Fruit fly (Drosophila melanogaster) whole organism, embryonic: Measurements from ENCODE around the gene Mst89B.
A peak's percentile ranks its signal among the peaks of the same experiment; 100 is the strongest.

Experiments used
- Ada2b ChIP-seq: fragments of 200-800 bp; sonication (Bioruptor generic); IDR thresholded peaks from 2 replicates; pipeline ENCODE4 v1.3.6; 2022; ENCODE audit warnings: missing biosample characterization, missing genetic modification characterization
- Antp ChIP-seq: fragments of 200-800 bp; sonication (Bioruptor generic); optimal IDR thresholded peaks from 3 replicates; lab custom pipeline; 2016; ENCODE audit warnings: missing biosample characterization, missing genetic modification characterization
- CG10462 ChIP-seq: fragments of 200-800 bp; sonication (Bioruptor generic); optimal IDR thresholded peaks from 2 replicates; lab custom pipeline; 2016; ENCODE audit warnings: missing biosample characterization, missing genetic modification characterization
- CG11398 ChIP-seq: fragments of 200-800 bp; sonication (Bioruptor generic); optimal IDR thresholded peaks from 2 replicates; lab custom pipeline; 2016; ENCODE audit warnings: missing biosample characterization, missing genetic modification characterization
- CG11695 ChIP-seq: fragments of 200-800 bp; sonication (Bioruptor generic); IDR thresholded peaks from 3 replicates; pipeline ENCODE4 v1.3.6; 2022; ENCODE audit warnings: missing biosample characterization, missing genetic modification characterization
- CG11723 ChIP-seq: fragments of 200-800 bp; sonication (Bioruptor generic); optimal IDR thresholded peaks from 2 replicates; lab custom pipeline; 2017; ENCODE audit warnings: missing biosample characterization, mild to moderate bottlenecking, missing genetic modification characterization
- CG12071 ChIP-seq: fragments of 200-800 bp; sonication (Bioruptor generic); optimal IDR thresholded peaks from 3 replicates; lab custom pipeline; 2018; ENCODE audit warnings: missing biosample characterization, mild to moderate bottlenecking, missing genetic modification characterization
- CG12104 ChIP-seq: fragments of 200-800 bp; sonication (Bioruptor generic); optimal IDR thresholded peaks from 3 replicates; lab custom pipeline; 2016; ENCODE audit warnings: missing biosample characterization, missing genetic modification characterization
- CG12391 ChIP-seq: fragments of 200-800 bp; sonication (Bioruptor generic); optimal IDR thresholded peaks from 3 replicates; lab custom pipeline; 2018; ENCODE audit warnings: missing biosample characterization, mild to moderate bottlenecking, missing genetic modification characterization, moderate library complexity
- CG12744 ChIP-seq: fragments of 200-800 bp; sonication (Bioruptor generic); optimal IDR thresholded peaks from 2 replicates; lab custom pipeline; 2016; ENCODE audit warnings: missing biosample characterization, missing genetic modification characterization
- CG13123 ChIP-seq: fragments of 200-800 bp; sonication (Bioruptor generic); optimal IDR thresholded peaks from 2 replicates; lab custom pipeline; 2016; ENCODE audit warnings: missing biosample characterization, missing genetic modification characterization
- CG13296 ChIP-seq: fragments of 200-800 bp; sonication (Bioruptor generic); optimal IDR thresholded peaks from 3 replicates; lab custom pipeline; 2018; ENCODE audit warnings: missing biosample characterization, mild to moderate bottlenecking, missing genetic modification characterization
- CG14050 ChIP-seq: fragments of 200-800 bp; sonication (Bioruptor generic); IDR thresholded peaks from 3 replicates; pipeline ENCODE4 v1.3.6; 2022; ENCODE audit warnings: missing biosample characterization, missing genetic modification characterization
- CG17361 ChIP-seq: fragments of 200-800 bp; sonication (Bioruptor generic); IDR thresholded peaks from 3 replicates; pipeline ENCODE4 v1.3.6; 2022; ENCODE audit warnings: missing biosample characterization, missing genetic modification characterization
- CG2116 ChIP-seq: fragments of 200-800 bp; sonication (Bioruptor generic); optimal IDR thresholded peaks from 3 replicates; lab custom pipeline; 2018; ENCODE audit warnings: missing biosample characterization, mild to moderate bottlenecking, missing genetic modification characterization
- CG30403 ChIP-seq: fragments of 200-800 bp; sonication (Bioruptor generic); optimal IDR thresholded peaks from 3 replicates; lab custom pipeline; 2016; ENCODE audit warnings: missing biosample characterization, missing genetic modification characterization
- CG3065 ChIP-seq: fragments of 200-800 bp; sonication (Bioruptor generic); optimal IDR thresholded peaks from 2 replicates; lab custom pipeline; 2016; ENCODE audit warnings: missing biosample characterization, missing genetic modification characterization
- CG33213 ChIP-seq: fragments of 200-800 bp; sonication (Bioruptor generic); optimal IDR thresholded peaks from 3 replicates; lab custom pipeline; 2016; ENCODE audit warnings: missing biosample characterization, missing genetic modification characterization
- CG3838 ChIP-seq: fragments of 200-800 bp; sonication (Bioruptor generic); optimal IDR thresholded peaks from 3 replicates; lab custom pipeline; 2016; ENCODE audit warnings: missing biosample characterization, missing genetic modification characterization
- CG43689 ChIP-seq: fragments of 200-800 bp; sonication (Bioruptor generic); IDR thresholded peaks from 2 replicates; pipeline ENCODE4 v1.3.6; 2022; ENCODE audit warnings: missing biosample characterization, missing genetic modification characterization
- CG8388 ChIP-seq: fragments of 200-800 bp; sonication (Bioruptor generic); optimal IDR thresholded peaks from 2 replicates; lab custom pipeline; 2019; ENCODE audit warnings: missing biosample characterization, mild to moderate bottlenecking, missing genetic modification characterization, moderate library complexity
- CG9797 ChIP-seq: fragments of 200-800 bp; sonication (Bioruptor generic); optimal IDR thresholded peaks from 3 replicates; lab custom pipeline; 2018; ENCODE audit warnings: missing biosample characterization, mild to moderate bottlenecking, missing genetic modification characterization
- Dll ChIP-seq: fragments of 200-800 bp; sonication (Bioruptor generic); IDR thresholded peaks from 4 replicates; pipeline ENCODE4 v1.3.6; 2022; ENCODE audit warnings: missing biosample characterization, missing genetic modification characterization; ENCODE audit not compliant: partially characterized antibody
- Eip74EF ChIP-seq, 2 experiments: fragments of 200-800 bp in 1 of 2; fragments of >200 bp in 1 of 2; sonication (Bioruptor generic) in 1 of 2; optimal IDR thresholded peaks; 2 replicates each; lab custom pipeline; 2017 to 2019; ENCODE audit warnings: missing biosample characterization in 2 of 2, missing genetic modification characterization in 2 of 2, mild to moderate bottlenecking in 1 of 2, moderate library complexity in 1 of 2
- Jarid2 ChIP-seq: fragments of 200-800 bp; sonication (Bioruptor generic); optimal IDR thresholded peaks from 3 replicates; lab custom pipeline; 2017; ENCODE audit warnings: mild to moderate bottlenecking, missing biosample characterization, missing genetic modification reagents, missing genetic modification characterization
- Lim3 ChIP-seq: fragments of 200-800 bp; sonication (Bioruptor generic); IDR thresholded peaks from 2 replicates; pipeline ENCODE4 v1.3.6; 2022; ENCODE audit warnings: missing biosample characterization, missing genetic modification characterization
- MBD-R2 ChIP-seq: fragments of 200-800 bp; sonication (Bioruptor generic); IDR thresholded peaks from 2 replicates; pipeline ENCODE4 v1.3.6; 2022; ENCODE audit warnings: missing biosample characterization, missing genetic modification characterization
- Myb ChIP-seq: fragments of 200-800 bp; sonication (Bioruptor generic); optimal IDR thresholded peaks from 2 replicates; lab custom pipeline; 2016; ENCODE audit warnings: missing biosample characterization, missing genetic modification characterization
- Usf ChIP-seq: fragments of 200-800 bp; sonication (Bioruptor generic); optimal IDR thresholded peaks from 2 replicates; lab custom pipeline; 2017; ENCODE audit warnings: missing genotype, missing biosample characterization, missing genetic modification characterization
- ab ChIP-seq: fragments of 200-800 bp; sonication (Bioruptor generic); optimal IDR thresholded peaks from 2 replicates; lab custom pipeline; 2016; ENCODE audit warnings: missing biosample characterization, missing genetic modification characterization
- bigmax ChIP-seq: fragments of 200-800 bp; sonication (Bioruptor generic); optimal IDR thresholded peaks from 2 replicates; lab custom pipeline; 2018; ENCODE audit warnings: missing biosample characterization, mild to moderate bottlenecking, missing genetic modification characterization
- crc ChIP-seq: fragments of 200-800 bp; sonication (Bioruptor generic); optimal IDR thresholded peaks from 2 replicates; lab custom pipeline; 2016; ENCODE audit warnings: missing biosample characterization, missing genetic modification characterization
- dan ChIP-seq: fragments of 200-800 bp; sonication (Bioruptor generic); IDR thresholded peaks from 2 replicates; pipeline ENCODE4 v1.3.6; 2022; ENCODE audit warnings: missing biosample characterization, missing genetic modification characterization
- dati ChIP-seq: fragments of 200-800 bp; sonication (Bioruptor generic); IDR thresholded peaks from 2 replicates; pipeline ENCODE4 v1.3.6; 2022; ENCODE audit warnings: missing biosample characterization, missing genetic modification characterization
- dm ChIP-seq: fragments of 200-800 bp; sonication (Bioruptor generic); optimal IDR thresholded peaks from 3 replicates; lab custom pipeline; 2016; ENCODE audit warnings: missing biosample characterization, missing genetic modification characterization
- eyg ChIP-seq: fragments of 200-800 bp; sonication (Bioruptor generic); optimal IDR thresholded peaks from 3 replicates; lab custom pipeline; 2016; ENCODE audit warnings: missing biosample characterization, missing genetic modification characterization
- hbn ChIP-seq: fragments of 200-800 bp; sonication (Bioruptor generic); IDR thresholded peaks from 2 replicates; pipeline ENCODE4 v1.3.6; 2022; ENCODE audit warnings: missing biosample characterization, missing genetic modification characterization; ENCODE audit not compliant: partially characterized antibody
- lmd ChIP-seq: fragments of 200-800 bp; sonication (Bioruptor generic); IDR thresholded peaks from 2 replicates; pipeline ENCODE4 v1.3.6; 2022; ENCODE audit warnings: missing biosample characterization, missing genetic modification characterization
- luna ChIP-seq: fragments of 200-800 bp; sonication (Bioruptor generic); optimal IDR thresholded peaks from 2 replicates; lab custom pipeline; 2016; ENCODE audit warnings: missing biosample characterization, missing genetic modification characterization
- p53 ChIP-seq: fragments of 200-800 bp; sonication (Bioruptor generic); optimal IDR thresholded peaks from 2 replicates; lab custom pipeline; 2016; ENCODE audit warnings: missing biosample characterization, missing genetic modification characterization
- sisA ChIP-seq: fragments of 200-800 bp; sonication (Bioruptor generic); IDR thresholded peaks from 2 replicates; pipeline ENCODE4 v1.3.6; 2022; ENCODE audit warnings: missing biosample characterization, missing genetic modification characterization
- slp2 ChIP-seq: fragments of 200-800 bp; sonication (Bioruptor generic); optimal IDR thresholded peaks from 2 replicates; lab custom pipeline; 2016; ENCODE audit warnings: missing biosample characterization, missing genetic modification characterization
- sna ChIP-seq: fragments of 200-800 bp; sonication (Bioruptor generic); IDR thresholded peaks from 2 replicates; pipeline ENCODE4 v1.3.6; 2022; ENCODE audit warnings: missing biosample characterization, missing genetic modification characterization; ENCODE audit not compliant: partially characterized antibody
- sr ChIP-seq: fragments of 200-800 bp; sonication (Bioruptor generic); IDR thresholded peaks from 3 replicates; pipeline ENCODE4 v1.3.6; 2022; ENCODE audit warnings: missing biosample characterization, missing genetic modification characterization
- ssp ChIP-seq: fragments of 200-800 bp; sonication (Bioruptor generic); IDR thresholded peaks from 2 replicates; pipeline ENCODE4 v1.3.6; 2022; ENCODE audit warnings: missing biosample characterization, missing genetic modification characterization
- stwl ChIP-seq: fragments of 200-800 bp; sonication (Bioruptor generic); optimal IDR thresholded peaks from 3 replicates; lab custom pipeline; 2018; ENCODE audit warnings: missing biosample characterization, mild to moderate bottlenecking, missing genetic modification characterization, moderate library complexity
- ttk ChIP-seq: fragments of 200-800 bp; sonication (Bioruptor generic); IDR thresholded peaks from 2 replicates; pipeline ENCODE4 v2.1.2; 2022; ENCODE audit warnings: missing biosample characterization, missing genetic modification characterization
- unpg ChIP-seq: fragments of 200-800 bp; sonication (Bioruptor generic); optimal IDR thresholded peaks from 3 replicates; lab custom pipeline; 2018; ENCODE audit warnings: missing biosample characterization, mild to moderate bottlenecking, missing genetic modification characterization, moderate library complexity

Gene Mst89B

DNA sequence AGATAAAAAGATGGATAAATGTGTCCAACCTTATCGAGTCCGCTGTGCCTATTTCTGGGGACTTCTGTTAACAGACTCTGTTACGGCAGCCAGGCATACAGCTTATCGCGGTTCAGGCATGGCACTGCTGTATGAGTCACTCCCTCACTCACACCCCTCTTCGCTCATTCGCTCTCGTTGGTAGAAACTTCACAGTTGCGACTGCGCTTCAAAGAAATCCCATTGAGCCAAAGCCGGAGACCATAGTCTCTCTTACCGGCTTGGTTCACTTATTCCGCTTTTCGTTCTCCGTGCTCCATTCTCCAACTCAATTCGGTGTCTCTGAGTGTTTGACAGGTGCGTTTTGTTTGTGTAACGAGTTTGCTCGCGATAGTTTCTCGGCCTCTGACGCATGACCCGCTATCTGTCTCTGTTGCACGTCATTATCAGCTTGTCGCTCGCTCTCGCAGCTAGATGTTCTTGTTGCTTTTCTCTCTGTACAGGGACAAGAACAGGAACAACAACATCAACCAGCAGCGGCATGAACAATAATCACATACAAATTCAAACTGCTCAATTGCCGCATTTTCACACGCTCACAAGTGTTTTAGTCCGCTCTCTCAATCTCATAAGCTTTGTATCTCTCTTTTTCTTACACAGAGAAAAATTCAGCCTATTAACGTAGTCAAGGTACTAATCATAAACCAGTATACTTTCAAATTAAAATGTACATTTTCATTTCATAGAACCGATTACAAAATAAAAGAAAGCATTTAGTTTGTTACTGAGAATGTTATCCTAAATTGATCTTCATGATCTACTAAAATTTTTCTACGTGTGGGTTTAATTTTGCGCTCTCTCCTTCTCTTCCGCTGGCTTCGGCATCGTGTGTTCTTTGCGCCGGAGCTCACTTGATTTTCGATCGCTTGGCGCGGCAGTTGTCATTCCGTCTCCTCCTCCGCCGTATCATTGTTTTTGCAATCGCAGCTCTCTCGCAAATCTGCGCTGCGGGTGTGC is 13.5 kb downstream of the Mst89B start (continued):
- TF ChIP-seq dan (GFP tag; lab: Robert Waterston, UW) (no peak; the same call in 1 of the 2 replicates), lmd (GFP tag; lab: Robert Waterston, UW) (peak; percentile 99), CG2116 (GFP tag; lab: Kevin White, UChicago) (peak; percentile 93), CG3838 (peak; percentile 98), ssp (GFP tag; lab: Robert Waterston, UW) (peak; percentile 94), CG12071 (GFP tag; lab: Kevin White, UChicago) (peak; percentile 98), CG12744 (GFP tag; lab: Kevin White, UChicago) (peak; percentile 99), CG11695 (GFP tag; lab: Robert Waterston, UW) (peak; percentile 100), bigmax (GFP tag; lab: Kevin White, UChicago) (peak; percentile 75), CG11723 (GFP tag; lab: Kevin White, UChicago) (peak; percentile 99), crc (GFP tag; lab: Kevin White, UChicago) (peak; percentile 99), CG11398 (GFP tag; lab: Kevin White, UChicago) (peak; percentile 99), MBD-R2 (GFP tag; lab: Robert Waterston, UW) (peak; percentile 99), CG12391 (tag; lab: Kevin White, UChicago) (peak; percentile 100), CG13123 (peak; percentile 99), CG43689 (peak; percentile 99), CG9797 (GFP tag; lab: Kevin White, UChicago) (peak; percentile 57), stwl (peak; percentile 87), dati (GFP tag; lab: Robert Waterston, UW) (peak; percentile 99), Eip74EF (GFP tag; optimal IDR thresholded peaks at IDR 0.05; lab: Kevin White, UChicago) (peak in 1 of 2 experiments; percentile 100), CG13296 (GFP tag; lab: Kevin White, UChicago) (peak; percentile 99), hbn (GFP tag; lab: Robert Waterston, UW) (no peak), CG17361 (peak; percentile 100), CG10462 (peak; percentile 99), CG33213 (GFP tag; lab: Kevin White, UChicago) (peak; percentile 99), Ada2b (GFP tag; lab: Robert Waterston, UW) (peak; percentile 100), CG3065 (GFP tag; lab: Kevin White, UChicago) (peak; percentile 99), slp2 (peak; percentile 99), eyg (GFP tag; lab: Kevin White, UChicago) (peak; percentile 99), CG14050 (GFP tag; lab: Robert Waterston, UW) (peak; percentile 100), dm (GFP tag; lab: Kevin White, UChicago) (peak; percentile 99), CG12104 (GFP tag; lab: Kevin White, UChicago) (peak; percentile 99), CG30403 (GFP tag; lab: Kevin White, UChicago) (peak; percentile 100), Dll (GFP tag; lab: Robert Waterston, UW) (peak; percentile 59; the same call in 3 of the 4 replicates), unpg (GFP tag; lab: Kevin White, UChicago) (peak; percentile 100), Myb (peak; percentile 94), luna (GFP tag; lab: Kevin White, UChicago) (peak; percentile 99), p53 (GFP tag; lab: Kevin White, UChicago) (peak; percentile 97), sisA (GFP tag; lab: Robert Waterston, UW) (peak; percentile 99), sna (0 out of 2 replicates have a peak, but pooled peaks have one; percentile 26), Antp (peak; percentile 98), Jarid2 (peak; percentile 92), sr (peak; percentile 94), Usf (GFP tag; lab: Kevin White, UChicago) (peak; percentile 98), ab (GFP tag; lab: Kevin White, UChicago) (peak; percentile 98), Lim3 (GFP tag; lab: Robert Waterston, UW) (peak; percentile 94; the same call in 1 of the 2 replicates), CG8388 (GFP tag; lab: Kevin White, UChicago) (peak; percentile 99), ttk (GFP tag; lab: Robert Waterston, UW) (peak; percentile 99)
